Fruit fly (Drosophila melanogaster) ovary, adult (tissue): ENCODE data around the gene ort.
A peak's percentile ranks its signal among the peaks of the same experiment; 100 is the strongest.

Source experiments
- CG17801 ChIP-seq: fragments of 200-800 bp; optimal IDR thresholded peaks from 2 replicates; lab custom pipeline; 2019; ENCODE audit warnings: missing biosample characterization, mild to moderate bottlenecking, missing genetic modification characterization, moderate library complexity; ENCODE audit not compliant: partially characterized antibody

ort gene

DNA sequence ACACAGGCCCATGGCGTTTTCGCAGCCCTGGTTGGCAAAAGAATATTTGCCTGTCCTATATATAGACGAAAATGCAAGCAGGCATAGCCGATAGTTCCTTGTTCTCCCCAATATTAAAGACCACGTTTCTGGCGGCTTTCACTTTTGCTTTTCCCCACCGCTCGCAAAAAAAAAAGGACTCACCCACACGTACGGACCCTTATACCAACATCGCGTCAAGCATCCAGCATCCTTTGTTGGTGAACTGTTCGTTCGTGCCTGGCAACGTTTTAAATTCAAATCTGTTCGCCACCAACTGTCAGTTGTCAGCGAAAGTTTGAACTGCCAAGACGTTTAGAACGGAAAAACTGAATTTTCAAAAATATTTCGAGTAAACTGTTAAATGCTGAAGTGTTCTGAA is at the start of gene ort:
Gene ort (plus strand): TSS at position 301 of the 400 bp plus-strand sequence.
- TF ChIP-seq CG17801 (GFP tag; lab: Kevin White, UChicago): no peak

DNA sequence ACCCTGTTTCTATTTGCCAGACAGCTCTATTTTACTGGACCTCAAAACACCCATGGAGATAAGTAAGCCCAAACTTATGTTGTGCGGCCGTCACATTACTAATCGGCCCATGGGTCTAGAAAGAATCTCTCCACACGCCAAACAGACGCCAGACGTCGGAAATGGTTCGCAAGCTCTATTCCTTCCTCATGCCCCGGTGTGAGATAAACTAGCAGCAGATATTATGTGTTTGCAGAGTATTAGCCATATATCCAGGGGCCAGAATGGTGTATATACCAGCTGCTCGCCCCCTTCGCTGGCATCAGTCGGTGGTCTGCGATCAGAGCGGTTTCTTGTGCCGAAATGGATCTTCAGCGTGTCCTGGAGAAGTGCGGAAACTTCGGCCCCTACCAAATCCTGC is 49.6 kb upstream of the ort start, which contains the start of gene CG17752:
Gene CG17752 (plus strand): TSS at position 301 of the 400 bp plus-strand sequence.
- no peak for TF ChIP-seq CG17801 (GFP tag; lab: Kevin White, UChicago)

DNA sequence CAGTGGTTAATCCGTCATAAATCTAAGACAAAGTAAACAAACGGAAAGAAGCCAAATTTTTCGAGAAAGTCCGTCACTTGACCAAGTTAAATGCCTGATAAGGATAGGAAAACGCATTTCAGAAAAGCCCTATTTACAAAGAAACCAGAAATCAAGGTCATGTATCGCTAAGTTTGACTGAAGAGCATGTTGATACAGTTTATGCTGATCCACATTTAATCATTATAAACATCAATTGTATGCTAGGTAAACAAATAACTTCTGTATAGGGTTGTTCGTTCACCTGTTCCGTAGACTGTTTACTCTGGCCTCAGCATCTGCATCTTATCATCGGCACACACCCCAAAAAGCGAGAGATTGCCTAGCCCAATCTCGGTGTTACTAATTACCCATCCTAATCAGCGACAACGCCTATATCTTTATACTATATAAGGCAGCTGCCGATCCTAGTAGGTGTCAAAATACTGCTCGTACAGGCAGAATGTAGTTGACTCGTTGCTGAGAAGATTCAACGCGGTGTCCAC is 46.6 kb upstream of the ort start, which contains the start of gene CG16727:
Gene CG16727 (plus strand): TSS at position 474 of the 524 bp plus-strand sequence.
- TF ChIP-seq CG17801 (GFP tag; lab: Kevin White, UChicago): no peak

DNA sequence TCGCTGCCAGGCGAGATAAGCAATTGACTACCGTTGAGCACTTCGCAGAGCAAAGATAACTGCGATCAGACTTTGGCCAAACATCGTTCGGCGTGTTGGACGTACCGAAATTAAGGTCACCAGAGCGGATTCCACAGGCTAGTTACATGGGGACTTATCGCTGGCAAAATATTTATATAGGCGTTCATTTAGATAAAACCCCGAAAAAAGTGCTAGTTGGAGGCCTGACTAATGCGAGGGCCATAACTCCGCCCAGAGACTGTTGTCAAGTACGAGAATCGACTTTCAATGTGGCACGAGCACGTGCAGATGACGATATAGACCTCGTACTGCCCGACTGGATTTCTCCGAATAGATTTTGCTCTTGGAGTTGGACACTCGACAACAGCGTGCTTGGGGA is 39.6 kb upstream of the ort start:
- no peak for TF ChIP-seq CG17801 (GFP tag; lab: Kevin White, UChicago)

DNA sequence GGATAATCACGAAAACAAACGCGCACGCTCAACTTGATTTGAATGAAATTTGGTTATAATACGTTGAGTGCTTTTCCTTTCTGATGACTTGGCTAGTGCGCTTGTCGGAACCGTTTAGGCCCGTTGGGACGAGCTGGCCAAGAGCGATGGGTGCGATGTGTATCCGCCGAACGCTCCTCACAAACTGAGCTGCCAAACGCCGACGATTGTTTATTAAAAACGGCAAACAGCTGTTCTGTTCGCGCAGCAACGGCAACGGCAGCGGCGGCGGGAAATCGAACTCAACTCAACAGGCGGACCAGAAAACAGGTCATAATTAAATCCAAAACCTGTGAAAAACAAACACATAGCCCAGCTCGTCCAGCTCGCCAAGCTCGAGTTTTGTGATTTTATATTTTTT is 38.6 kb upstream of the ort start:
- no peak for TF ChIP-seq CG17801 (GFP tag; lab: Kevin White, UChicago)

DNA sequence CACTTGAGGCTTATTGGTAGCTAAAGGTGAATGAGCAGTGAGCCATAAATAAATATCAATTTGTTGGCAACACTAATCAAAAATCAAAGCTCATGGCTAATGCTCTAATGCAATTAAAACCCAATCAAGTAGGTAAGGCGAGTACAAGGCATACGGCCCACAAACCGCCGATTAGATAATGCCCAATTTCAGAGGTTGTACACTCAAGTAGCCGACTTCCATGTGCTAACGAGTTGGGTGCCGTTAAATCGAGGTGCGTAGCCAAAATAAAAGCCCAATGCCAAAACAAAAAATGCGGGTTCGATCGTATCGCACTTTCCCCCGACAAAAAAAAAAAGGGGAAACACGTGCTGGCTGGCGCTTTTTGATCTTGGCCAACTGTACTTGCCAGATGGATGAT is 37.5 kb upstream of the ort start:
- no peak for TF ChIP-seq CG17801 (GFP tag; lab: Kevin White, UChicago)

DNA sequence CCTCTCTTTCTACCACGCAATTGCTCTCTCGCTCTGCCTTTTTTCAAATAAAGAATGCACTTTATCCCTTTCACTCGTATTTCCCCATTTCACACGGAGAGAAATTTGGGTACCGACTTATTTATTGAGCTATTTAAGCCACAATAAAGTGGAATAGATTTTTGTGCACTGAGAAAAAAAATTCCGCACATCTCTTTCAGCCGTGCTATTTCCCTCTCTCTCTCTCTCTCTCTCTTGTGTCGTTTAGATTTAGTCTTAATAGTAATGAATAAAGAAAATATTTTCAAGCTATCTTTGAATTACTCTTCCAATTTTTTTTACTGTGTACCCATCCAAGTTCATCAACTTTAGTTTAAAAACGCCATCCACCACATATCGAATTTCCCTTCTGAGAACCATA is 35.9 kb upstream of the ort start:
- TF ChIP-seq CG17801 (GFP tag; lab: Kevin White, UChicago): peak; percentile 73

DNA sequence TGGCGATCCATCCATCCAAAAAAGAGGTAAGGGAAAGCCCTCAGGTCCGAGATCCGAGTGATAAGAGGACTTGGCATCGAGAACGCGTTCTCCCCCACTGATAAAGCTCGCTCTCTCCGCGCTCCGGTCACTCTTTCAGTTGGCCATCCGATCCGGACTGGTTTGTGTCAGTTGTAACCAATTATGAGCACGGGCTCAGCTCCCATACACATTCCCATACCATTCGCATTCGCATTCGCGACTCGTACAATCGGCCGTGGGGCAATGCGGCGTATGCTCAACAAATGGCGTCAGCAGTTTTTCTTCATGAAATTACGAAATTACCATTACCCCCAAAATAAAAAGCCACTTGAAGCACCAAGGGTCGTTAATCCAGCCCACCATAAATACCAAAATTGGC is 35.1 kb upstream of the ort start:
- TF ChIP-seq CG17801 (GFP tag; lab: Kevin White, UChicago): no peak

DNA sequence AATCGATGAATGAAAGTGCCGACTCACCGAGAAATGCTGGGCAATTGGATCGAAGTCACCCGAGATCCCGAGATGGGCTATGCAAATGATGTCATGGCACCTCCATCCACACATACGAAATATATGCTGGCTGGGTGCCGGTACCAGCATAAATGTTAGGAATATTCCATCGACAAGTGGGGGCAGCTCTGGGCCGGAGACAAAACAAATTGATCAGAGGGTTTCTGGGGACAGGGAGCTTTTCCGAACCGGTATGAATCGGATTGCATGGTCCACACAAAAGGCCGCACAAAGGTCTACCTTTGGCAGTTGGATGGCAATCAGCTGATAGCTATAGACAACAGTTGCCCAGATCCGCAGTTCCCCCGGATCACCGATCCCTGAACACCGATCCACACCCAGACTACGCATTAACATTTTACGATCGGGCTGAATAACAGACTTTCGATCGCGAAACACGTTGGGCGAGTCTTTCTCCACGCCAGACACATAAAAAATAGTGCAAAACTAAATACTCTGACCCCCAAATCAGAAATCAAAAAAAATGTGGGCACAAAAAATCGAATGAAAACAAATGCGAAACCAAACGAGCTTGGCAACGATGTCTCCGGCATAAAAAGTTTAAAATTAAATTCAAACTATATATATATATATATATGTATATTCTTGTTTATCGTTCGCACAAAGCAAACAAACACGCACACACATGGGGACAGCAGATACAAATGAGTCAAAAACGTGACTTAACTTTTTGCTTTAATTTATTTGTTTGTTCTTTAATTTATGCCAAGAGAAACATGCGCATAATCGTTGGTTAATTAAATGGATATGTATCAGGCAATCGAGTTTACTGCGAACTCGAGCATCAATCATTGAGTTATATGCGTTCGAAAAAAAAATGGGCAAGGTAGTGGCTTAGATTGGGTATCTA is 34.0 kb upstream of the ort start:
- no peak for TF ChIP-seq CG17801 (GFP tag; lab: Kevin White, UChicago)

DNA sequence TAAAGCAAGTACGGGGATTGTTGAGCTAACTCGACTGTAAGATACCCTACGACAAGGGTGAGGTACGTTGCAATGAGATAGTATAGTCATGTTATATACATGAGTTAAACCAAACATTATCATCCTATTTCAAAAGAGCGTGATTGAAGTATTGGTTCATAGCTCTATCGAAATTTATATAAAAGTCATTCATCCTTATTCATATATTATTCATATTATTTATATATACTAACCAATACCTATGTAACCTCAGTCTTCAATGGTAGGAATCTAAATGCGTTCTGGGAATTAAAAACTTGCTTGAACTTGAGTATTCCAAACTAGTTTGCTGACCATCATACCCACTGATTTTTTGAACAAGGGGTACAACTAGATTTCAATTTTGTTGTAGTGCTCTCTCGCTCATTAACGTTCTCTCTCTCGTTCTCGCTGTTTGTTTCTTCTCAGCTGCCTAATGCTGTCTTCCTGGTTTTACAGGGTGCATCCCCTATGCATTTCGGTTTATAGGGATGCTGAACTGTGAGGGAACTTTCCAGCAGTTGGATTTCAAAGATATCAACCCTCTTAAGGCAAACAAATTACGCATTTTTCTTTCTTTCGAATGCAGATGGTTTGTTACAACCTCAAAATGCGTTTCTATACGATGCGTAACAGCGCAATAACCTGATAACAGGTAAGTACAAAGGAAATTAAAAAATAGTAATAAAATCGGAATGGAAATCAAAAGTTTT is 31.6 kb upstream of the ort start:
- peak; percentile 29 for TF ChIP-seq CG17801 (GFP tag; lab: Kevin White, UChicago)

DNA sequence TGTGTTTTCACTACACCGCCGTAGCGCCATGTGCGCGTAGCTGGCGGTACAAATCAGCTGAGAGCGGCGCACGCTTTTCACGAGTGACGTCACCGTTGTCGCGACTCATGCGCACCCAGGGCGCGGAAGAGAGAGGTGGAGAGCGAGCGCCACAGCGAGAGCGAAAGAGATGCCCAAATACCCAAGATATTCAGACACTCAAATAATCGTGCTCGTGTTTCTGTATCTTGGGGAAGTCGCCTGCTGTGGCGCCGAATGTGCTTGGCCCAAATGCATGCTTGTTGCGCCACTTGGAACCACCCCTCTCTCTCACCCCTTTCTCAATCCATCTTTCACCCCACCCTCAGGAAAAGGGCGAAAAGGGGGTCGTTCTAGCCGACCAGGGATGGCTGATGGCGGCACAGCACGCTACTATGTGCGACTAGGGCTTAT is 26.8 kb upstream of the ort start, which contains the start of gene CG6231:
Gene CG6231 (minus strand): TSS at position 34 of the 432 bp plus-strand sequence.
- TF ChIP-seq CG17801 (GFP tag; lab: Kevin White, UChicago): no peak

DNA sequence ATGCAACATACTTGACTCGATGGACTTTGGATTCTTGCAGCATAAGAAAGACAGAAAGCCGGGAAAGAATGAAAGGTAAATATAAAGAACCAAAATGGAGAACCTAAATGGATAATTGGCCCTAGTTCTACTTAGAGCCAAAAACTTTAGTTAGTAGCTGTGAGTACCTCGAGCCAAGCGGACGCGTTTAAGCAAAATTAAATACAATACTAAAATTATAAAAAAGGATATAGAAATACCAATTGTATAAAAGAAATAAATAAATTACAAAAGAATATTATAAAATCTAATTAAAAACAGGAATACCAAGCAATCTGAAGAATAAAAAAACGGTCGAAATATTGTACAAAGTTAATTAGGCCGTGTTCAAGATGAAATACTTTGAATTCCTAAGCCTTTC is 24.9 kb upstream of the ort start, which contains the start of gene CG34138:
Gene CG34138 (plus strand): TSS at position 301 of the 400 bp plus-strand sequence.
- TF ChIP-seq CG17801 (GFP tag; lab: Kevin White, UChicago): no peak

DNA sequence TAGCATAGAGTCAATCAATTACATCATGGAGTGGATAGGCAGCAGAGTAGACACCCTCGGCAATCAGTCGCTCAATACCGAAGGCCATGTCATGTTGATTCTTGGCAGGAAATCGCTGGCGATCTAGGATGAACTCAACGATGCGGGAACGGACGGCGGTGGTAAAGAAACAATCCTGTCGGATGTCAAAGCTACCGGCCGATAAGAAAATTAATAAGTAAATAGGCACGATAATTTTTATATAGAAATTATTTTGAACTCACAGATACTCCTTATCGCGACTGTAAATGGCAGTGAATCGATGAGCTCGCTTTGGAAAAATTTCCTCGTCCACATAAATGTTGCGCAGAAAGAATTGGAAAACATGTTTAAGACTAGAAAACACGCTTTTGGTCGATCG is 21.5 kb upstream of the ort start:
- no peak for TF ChIP-seq CG17801 (GFP tag; lab: Kevin White, UChicago)

DNA sequence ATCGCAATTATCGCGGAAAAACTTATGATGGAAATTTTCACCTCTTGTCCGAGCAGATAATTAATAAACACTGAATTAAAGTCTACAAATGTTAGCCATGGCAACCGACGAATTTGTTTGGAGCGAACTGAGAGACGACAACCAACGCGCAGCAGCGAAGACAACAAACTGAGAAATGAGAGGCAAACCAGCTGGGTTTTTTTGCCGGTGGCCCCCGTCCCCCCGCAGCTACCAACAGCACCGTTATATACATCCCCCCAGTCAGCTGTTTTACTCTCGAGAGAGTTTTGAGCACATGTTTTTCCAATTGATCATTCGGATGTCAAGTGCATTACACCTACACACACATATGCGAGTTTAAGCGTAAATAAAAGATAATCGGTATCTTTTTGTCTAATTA is 18.5 kb upstream of the ort start:
- TF ChIP-seq CG17801 (GFP tag; lab: Kevin White, UChicago): peak; percentile 10

DNA sequence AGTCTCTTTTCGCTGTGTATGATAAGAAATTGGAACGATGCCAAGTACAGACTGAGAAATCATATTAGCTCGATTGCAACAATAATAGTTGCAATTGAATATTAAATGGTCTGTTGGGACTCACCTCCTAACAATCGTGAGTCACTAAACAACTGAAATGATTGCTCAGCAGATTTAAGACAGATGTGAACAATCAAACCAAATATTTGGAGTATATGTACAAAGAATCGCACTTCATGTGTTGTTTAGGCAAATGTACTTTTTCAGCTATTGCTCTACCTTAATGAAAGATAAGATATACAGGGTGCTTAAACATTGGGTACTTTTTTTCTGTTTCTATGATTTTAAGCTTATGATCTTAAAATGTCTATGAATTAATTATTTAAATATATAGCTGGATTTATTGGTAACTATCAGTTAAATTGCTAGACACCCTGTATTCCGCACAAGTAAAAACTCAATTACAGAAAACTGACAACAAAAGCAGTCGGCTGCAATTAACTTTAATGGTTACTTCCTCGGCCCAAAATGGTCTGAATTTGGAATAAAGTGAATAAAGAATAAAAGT is 18.0 kb upstream of the ort start:
- peak; percentile 95 for TF ChIP-seq CG17801 (GFP tag; lab: Kevin White, UChicago)
